Worm (Caenorhabditis elegans): ENCODE measurements around the gene lron-10.

lron-10 gene

ce11 chrIII:10621208-10621607 is at the start of gene lron-10, which contains the start of gene hpr-9:
TSS of gene lron-10 (minus strand) at chrIII:10621369.
TSS of gene hpr-9 (plus strand) at chrIII:10621551.
- TF ChIP-seq jun-1 (tag; optimal IDR thresholded peaks at IDR 0.05) (peak; percentile 28), sox-4 (tag; optimal IDR thresholded peaks at IDR 0.05) (peak; percentile 94), ceh-88 (GFP tag; IDR thresholded peaks at IDR 0.05) (peak; percentile 61; the same call in 1 of the 2 replicates), egl-13 (tag; optimal IDR thresholded peaks at IDR 0.05) (peak; percentile 85), lin-35 (GFP tag; optimal IDR thresholded peaks at IDR 0.05) (peak; percentile 78 to 90), zip-4 (GFP tag; optimal IDR thresholded peaks at IDR 0.05) (peak; percentile 50), unc-86 (tag; optimal IDR thresholded peaks at IDR 0.05) (peak; percentile 70), nhr-84 (tag; optimal IDR thresholded peaks at IDR 0.05) (no peak), ceh-63 (GFP tag; optimal IDR thresholded peaks at IDR 0.05) (no peak), hlh-4 (tag; optimal IDR thresholded peaks at IDR 0.05) (peak; percentile 47), tlp-1 (tag; optimal IDR thresholded peaks at IDR 0.05) (no peak), elt-3 (tag; optimal IDR thresholded peaks at IDR 0.05) (peak in 2 of 6 experiments; percentile 73 to 85), swsn-7 (tag; optimal IDR thresholded peaks at IDR 0.05) (peak; percentile 82), C16A3.4 (tag; optimal IDR thresholded peaks at IDR 0.05) (peak; percentile 70), ama-1 (optimal IDR thresholded peaks at IDR 0.05) (no peak), nhr-85 (tag) (peak; percentile 98), nhr-77 (tag; optimal IDR thresholded peaks at IDR 0.05) (peak; percentile 46), pag-3 (tag; optimal IDR thresholded peaks at IDR 0.05; ENCODE audit: borderline replicate concordance, insufficient read depth) (no peak), sup-37 (GFP tag; optimal IDR thresholded peaks at IDR 0.05) (peak; percentile 47), irx-1 (tag; optimal IDR thresholded peaks at IDR 0.05) (peak; percentile 97), snpc-4 (tag; optimal IDR thresholded peaks at IDR 0.05) (peak; percentile 32), ceh-82 (tag; optimal IDR thresholded peaks at IDR 0.05) (peak in 2 of 3 experiments; percentile 36 to 66), unc-98 (GFP tag; IDR thresholded peaks at IDR 0.05) (peak; percentile 71), ztf-4 (tag; optimal IDR thresholded peaks at IDR 0.05) (peak; percentile 42), unc-62 (GFP tag; optimal IDR thresholded peaks at IDR 0.05) (no peak), C34B4.2 (tag; optimal IDR thresholded peaks at IDR 0.05) (peak; percentile 22), blmp-1 (tag; optimal IDR thresholded peaks at IDR 0.05) (peak; percentile 91), hlh-17 (GFP tag; optimal IDR thresholded peaks at IDR 0.05; ENCODE audit: borderline replicate concordance) (no peak), mef-2 (tag; optimal IDR thresholded peaks at IDR 0.05) (no peak), xbp-1 (tag; optimal IDR thresholded peaks at IDR 0.05) (peak; percentile 84), unc-30 (tag; optimal IDR thresholded peaks at IDR 0.05) (no peak), ceh-90 (tag; optimal IDR thresholded peaks at IDR 0.05) (peak; percentile 93), nhr-47 (tag; optimal IDR thresholded peaks at IDR 0.05) (peak; percentile 94), isw-1 (GFP tag; IDR thresholded peaks at IDR 0.05) (peak; percentile 56; the same call in 1 of the 2 replicates), fkh-10 (GFP tag; optimal IDR thresholded peaks at IDR 0.05) (no peak), rnt-1 (tag; optimal IDR thresholded peaks at IDR 0.05) (peak; percentile 99), alr-1 (tag; optimal IDR thresholded peaks at IDR 0.05; ENCODE audit: borderline replicate concordance) (no peak), fos-1 (tag; optimal IDR thresholded peaks at IDR 0.05) (peak; percentile 13), pqm-1 (tag; optimal IDR thresholded peaks at IDR 0.05) (no peak), efl-3 (GFP tag; optimal IDR thresholded peaks at IDR 0.05) (peak; percentile 77), efl-1 (optimal IDR thresholded peaks at IDR 0.05) (peak; percentile 74 to 84), efl-1 (GFP tag; optimal IDR thresholded peaks at IDR 0.05 in 1 of 2) (peak; percentile 85 to 98), Y116A8C.19 (tag; optimal IDR thresholded peaks at IDR 0.05; ENCODE audit: borderline replicate concordance) (peak; percentile 87), dpl-1 (GFP tag; optimal IDR thresholded peaks at IDR 0.05) (peak; percentile 76 to 85 (median 82)), ets-5 (GFP tag; IDR thresholded peaks at IDR 0.05) (no peak), ces-1 (GFP tag; optimal IDR thresholded peaks at IDR 0.05) (no peak), aha-1 (tag; optimal IDR thresholded peaks at IDR 0.05) (no peak), lin-15B (tag; optimal IDR thresholded peaks at IDR 0.05) (peak; percentile 27), mab-9 (GFP tag; IDR thresholded peaks at IDR 0.05) (peak; percentile 90), lir-3 (tag; optimal IDR thresholded peaks at IDR 0.05; ENCODE audit: poor library complexity) (peak; percentile 97), fkh-8 (tag; optimal IDR thresholded peaks at IDR 0.05) (peak; percentile 81), C04F5.9 (tag; optimal IDR thresholded peaks at IDR 0.05) (peak; percentile 93), grh-1 (GFP tag; IDR thresholded peaks at IDR 0.05) (peak; percentile 90)
